Fruit fly (Drosophila melanogaster) S2 (cell line): ENCODE results near the gene CG34284.

Experiments
- CG8478 ChIP-seq: fragments of >200 bp; optimal IDR thresholded peaks from 2 replicates; lab custom pipeline; 2018
- CTCF ChIP-seq, 2 experiments: fragments of >200 bp; optimal IDR thresholded peaks; 2 replicates each; lab custom pipeline; 2018

dm6 chr3R:18905555-18905920 is 2.8 kb upstream of the CG34284 start, which contains the start of gene CG14292:
- TF ChIP-seq CG8478 (lab: Kevin White, UChicago): no peak
- TF ChIP-seq CTCF (optimal IDR thresholded peaks at IDR 0.05; lab: Kevin White, UChicago): no peak
